Worm (Caenorhabditis elegans) whole organism, L1 larva: ENCODE measurements around the gene K01B6.4.

Experiments
- ama-1 ChIP-seq: fragments of 150-350 bp; optimal IDR thresholded peaks from 2 replicates; lab custom pipeline; 2014
- lsy-2 ChIP-seq, 2 experiments: fragments of 150-350 bp; optimal IDR thresholded peaks; 2 replicates each; lab custom pipeline; 2014; ENCODE audit warnings: missing biosample characterization in 2 of 2, missing genetic modification characterization in 2 of 2
- mdl-1 ChIP-seq, 2 experiments: fragments of 150-350 bp; optimal IDR thresholded peaks; 2 replicates each; lab custom pipeline; 2014 to 2017; ENCODE audit warnings: missing biosample characterization in 2 of 2, missing genetic modification characterization in 2 of 2, inconsistent platforms in 1 of 2
- nhr-237 ChIP-seq: fragments of 150-350 bp; optimal IDR thresholded peaks from 2 replicates; lab custom pipeline; 2014; ENCODE audit warnings: missing biosample characterization, missing genetic modification characterization
- nhr-76 ChIP-seq: sonication (generic microtip); optimal IDR thresholded peaks from 2 replicates; lab custom pipeline; 2017; ENCODE audit warnings: missing biosample characterization, missing genetic modification characterization
- skn-1 ChIP-seq: fragments of 150-350 bp; optimal IDR thresholded peaks from 2 replicates; lab custom pipeline; 2014; ENCODE audit warnings: missing biosample characterization, missing genetic modification characterization
- xbp-1 ChIP-seq: sonication (generic microtip); optimal IDR thresholded peaks from 2 replicates; lab custom pipeline; 2016; ENCODE audit warnings: missing genetic modification characterization, missing compliant biosample characterization

DNA sequence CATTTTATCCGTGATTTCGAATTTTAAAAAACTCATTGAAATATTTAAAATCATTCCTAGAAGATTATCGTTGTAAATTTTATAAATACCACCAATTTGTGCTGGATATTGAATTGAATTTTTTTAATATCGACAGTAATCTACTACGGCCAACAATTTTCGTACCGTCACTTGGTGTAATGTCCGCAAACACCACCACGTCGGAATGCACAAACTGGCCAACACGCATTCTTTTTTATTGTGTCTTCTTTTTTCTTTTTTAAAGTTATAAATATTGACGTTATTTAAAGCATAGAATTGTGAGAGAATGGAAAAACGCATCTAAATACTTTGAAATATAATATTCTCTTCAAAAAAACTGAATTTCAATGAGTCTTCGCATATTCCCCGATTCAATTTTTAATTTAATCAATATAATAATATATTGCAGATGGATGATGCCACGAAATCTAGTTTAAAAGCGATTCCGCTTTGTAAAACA, 33.9 kb upstream of the K01B6.4 start, which contains the start of gene ufc-1:
- TF ChIP-seq nhr-76 (tag; lab: Kevin White, UChicago) (no peak), lsy-2 (tag; optimal IDR thresholded peaks at IDR 0.05; lab: Kevin White, UChicago) (peak; percentile 49 to 59), nhr-237 (tag; lab: Kevin White, UChicago) (no peak), skn-1 (tag; lab: Kevin White, UChicago) (no peak), ama-1 (lab: Kevin White, UChicago) (no peak), xbp-1 (peak; percentile 14), mdl-1 (tag; optimal IDR thresholded peaks at IDR 0.05; lab: Kevin White, UChicago) (no peak)
